Fruit fly (Drosophila melanogaster): ENCODE results near the gene bai.

dm6 chr3R:25056016-25056415 is 16.8 kb downstream of the bai start, which contains the start of the genes CG31111 and stac:
- TF ChIP-seq CG17806 (tag; optimal IDR thresholded peaks at IDR 0.05): no peak
- no peak for TF ChIP-seq Pif1B (GFP tag; optimal IDR thresholded peaks at IDR 0.05)
- no peak for TF ChIP-seq EcR (GFP tag; optimal IDR thresholded peaks at IDR 0.05)
- no peak for TF ChIP-seq Ets98B (GFP tag; IDR thresholded peaks at IDR 0.05)
- no peak for TF ChIP-seq CG12605 (GFP tag; IDR thresholded peaks at IDR 0.05)
- no peak for TF ChIP-seq CG34367 (tag; optimal IDR thresholded peaks at IDR 0.05)
- no peak for TF ChIP-seq fd96Ca (GFP tag; IDR thresholded peaks at IDR 0.05)
- TF ChIP-seq CG10348 (GFP tag; IDR thresholded peaks at IDR 0.05): no peak
- no peak for TF ChIP-seq CG8301 (tag; optimal IDR thresholded peaks at IDR 0.05)
- TF ChIP-seq CG4496 (GFP tag; IDR thresholded peaks at IDR 0.05): no peak
- TF ChIP-seq CG13204 (GFP tag; optimal IDR thresholded peaks at IDR 0.05): no peak
- no peak for TF ChIP-seq Pif1A (GFP tag; optimal IDR thresholded peaks at IDR 0.05)
